Fruit fly (Drosophila melanogaster): ENCODE data around the gene CG18131.

CG18131 gene

dm6 chr2L:1500312-1500711 lies at the start of gene CG18131:
CG18131 (minus strand) TSS chr2L:1500608.
- TF ChIP-seq CG32264 (GFP tag; optimal IDR thresholded peaks at IDR 0.05) = no peak
- no peak for TF ChIP-seq Mio (GFP tag; optimal IDR thresholded peaks at IDR 0.05)
- TF ChIP-seq sv (GFP tag; optimal IDR thresholded peaks at IDR 0.05) = no peak
- TF ChIP-seq jim (GFP tag; optimal IDR thresholded peaks at IDR 0.05) = no peak
- no peak for TF ChIP-seq Myc (optimal IDR thresholded peaks at IDR 0.05)
- no peak for TF ChIP-seq ey (GFP tag; optimal IDR thresholded peaks at IDR 0.05)
- no peak for TF ChIP-seq Hnf4 (GFP tag; optimal IDR thresholded peaks at IDR 0.05)
- TF ChIP-seq Sp1 (GFP tag; optimal IDR thresholded peaks at IDR 0.05) = no peak
- no peak for TF ChIP-seq Vsx2 (GFP tag; optimal IDR thresholded peaks at IDR 0.05; ENCODE audit: partially characterized antibody)
- no peak for TF ChIP-seq dl (GFP tag; optimal IDR thresholded peaks at IDR 0.05; ENCODE audit: insufficient read depth in 1 of 2, partially characterized antibody in 2 of 2)
- no peak for TF ChIP-seq psq (GFP tag; optimal IDR thresholded peaks at IDR 0.05)
- TF ChIP-seq pan (optimal IDR thresholded peaks at IDR 0.05) = no peak
- no peak for TF ChIP-seq Rel (GFP tag; optimal IDR thresholded peaks at IDR 0.05)
- no peak for TF ChIP-seq Rel (tag; optimal IDR thresholded peaks at IDR 0.05)
- no peak for TF ChIP-seq rgr (GFP tag; optimal IDR thresholded peaks at IDR 0.05)
- TF ChIP-seq usp (GFP tag; optimal IDR thresholded peaks at IDR 0.05) = no peak
- TF ChIP-seq Abd-B (GFP tag; optimal IDR thresholded peaks at IDR 0.05) = no peak

- no peak for TF ChIP-seq N (GFP tag; optimal IDR thresholded peaks at IDR 0.05)
- no peak for TF ChIP-seq CG32264 (GFP tag; optimal IDR thresholded peaks at IDR 0.05)
- TF ChIP-seq foxo (GFP tag; optimal IDR thresholded peaks at IDR 0.05) = no peak
- TF ChIP-seq Myc (optimal IDR thresholded peaks at IDR 0.05) = no peak
- TF ChIP-seq jim (GFP tag; optimal IDR thresholded peaks at IDR 0.05) = no peak
- TF ChIP-seq sage (GFP tag; optimal IDR thresholded peaks at IDR 0.05) = no peak
- no peak for TF ChIP-seq dmrt93B (GFP tag; optimal IDR thresholded peaks at IDR 0.05)
- TF ChIP-seq sv (GFP tag; optimal IDR thresholded peaks at IDR 0.05) = no peak
Observed at dm6 chr2L:1547860-1548259, 47.5 kb upstream of the CG18131 start.

- TF ChIP-seq foxo (GFP tag; optimal IDR thresholded peaks at IDR 0.05) (peak in 1 of 2 experiments; percentile 7), CrebA (GFP tag; optimal IDR thresholded peaks at IDR 0.05; ENCODE audit: borderline replicate concordance) (no peak)
Observed at dm6 chr2L:1538132-1538531, 37.7 kb upstream of the CG18131 start.

- TF ChIP-seq sv (GFP tag; optimal IDR thresholded peaks at IDR 0.05) (no peak), foxo (GFP tag; optimal IDR thresholded peaks at IDR 0.05) (no peak)
Observed at dm6 chr2L:1535231-1535630, 34.8 kb upstream of the CG18131 start.

- no peak for TF ChIP-seq GATAd (GFP tag; optimal IDR thresholded peaks at IDR 0.05)
- no peak for TF ChIP-seq foxo (GFP tag; optimal IDR thresholded peaks at IDR 0.05)
- TF ChIP-seq jim (GFP tag; optimal IDR thresholded peaks at IDR 0.05) = no peak
- TF ChIP-seq brk (GFP tag; optimal IDR thresholded peaks at IDR 0.05) = no peak
- no peak for TF ChIP-seq Mio (GFP tag; optimal IDR thresholded peaks at IDR 0.05)
- TF ChIP-seq woc (GFP tag; optimal IDR thresholded peaks at IDR 0.05) = no peak
- no peak for TF ChIP-seq dsf (GFP tag; optimal IDR thresholded peaks at IDR 0.05; ENCODE audit: borderline replicate concordance)
- no peak for TF ChIP-seq usp (GFP tag; optimal IDR thresholded peaks at IDR 0.05)
- TF ChIP-seq sage (GFP tag; optimal IDR thresholded peaks at IDR 0.05) = no peak
- no peak for TF ChIP-seq Rel (GFP tag; optimal IDR thresholded peaks at IDR 0.05)
- TF ChIP-seq Rel (tag; optimal IDR thresholded peaks at IDR 0.05) = no peak
- no peak for TF ChIP-seq br (GFP tag; optimal IDR thresholded peaks at IDR 0.05)
- no peak for TF ChIP-seq Dif (GFP tag; optimal IDR thresholded peaks at IDR 0.05; ENCODE audit: partially characterized antibody)
Observed at dm6 chr2L:1522397-1522796, 22.0 kb upstream of the CG18131 start, which contains the start of gene Or22b. Or22b (plus strand) TSS chr2L:1522697.

dm6 chr2L:1520191-1520590 lies 19.8 kb upstream of the CG18131 start, which contains the start of gene Or22a:
Or22a (plus strand) TSS chr2L:1520491.
- no peak for TF ChIP-seq rgr (GFP tag; optimal IDR thresholded peaks at IDR 0.05)
- no peak for TF ChIP-seq woc (GFP tag; optimal IDR thresholded peaks at IDR 0.05)
- TF ChIP-seq dl (GFP tag; optimal IDR thresholded peaks at IDR 0.05; ENCODE audit: insufficient read depth in 1 of 2, partially characterized antibody in 2 of 2) = no peak
- TF ChIP-seq Abd-B (GFP tag; optimal IDR thresholded peaks at IDR 0.05) = no peak
- no peak for TF ChIP-seq OdsH (GFP tag; optimal IDR thresholded peaks at IDR 0.05)
- no peak for TF ChIP-seq tai (GFP tag; optimal IDR thresholded peaks at IDR 0.05)
- TF ChIP-seq brk (GFP tag; optimal IDR thresholded peaks at IDR 0.05) = no peak
- no peak for TF ChIP-seq sv (GFP tag; optimal IDR thresholded peaks at IDR 0.05)
- no peak for TF ChIP-seq Myc (optimal IDR thresholded peaks at IDR 0.05)
- TF ChIP-seq N (GFP tag; optimal IDR thresholded peaks at IDR 0.05) = no peak
- TF ChIP-seq lola (GFP tag; optimal IDR thresholded peaks at IDR 0.05) = no peak
- no peak for TF ChIP-seq Dfd (GFP tag; optimal IDR thresholded peaks at IDR 0.05)
- no peak for TF ChIP-seq Hnf4 (GFP tag; optimal IDR thresholded peaks at IDR 0.05)
- TF ChIP-seq h (GFP tag; optimal IDR thresholded peaks at IDR 0.05) = no peak
- no peak for TF ChIP-seq GATAd (GFP tag; optimal IDR thresholded peaks at IDR 0.05)
- no peak for TF ChIP-seq Sp1 (GFP tag; optimal IDR thresholded peaks at IDR 0.05)
